Worm (Caenorhabditis elegans) whole organism, mixed stage, embryonic: ENCODE data around the gene str-228.

ENCODE experiments used
- M03D4.4 ChIP-seq: sonication (generic microtip); optimal IDR thresholded peaks from 2 replicates; lab custom pipeline; 2017; ENCODE audit warnings: mild to moderate bottlenecking, missing genetic modification characterization, missing compliant biosample characterization
- blmp-1 ChIP-seq: fragments of 150-350 bp; optimal IDR thresholded peaks from 2 replicates; lab custom pipeline; 2014; ENCODE audit warnings: missing biosample characterization, missing genetic modification characterization
- ceh-39 ChIP-seq: fragments of 150-350 bp; optimal IDR thresholded peaks from 2 replicates; lab custom pipeline; 2014; ENCODE audit warnings: missing biosample characterization, missing genetic modification characterization
- ces-1 ChIP-seq: fragments of 150-350 bp; optimal IDR thresholded peaks from 2 replicates; lab custom pipeline; 2014; ENCODE audit warnings: missing biosample characterization, missing genetic modification reagents, missing genetic modification characterization
- elt-1 ChIP-seq: sonication (generic microtip); optimal IDR thresholded peaks from 2 replicates; lab custom pipeline; 2017; ENCODE audit warnings: missing genetic modification characterization, mild to moderate bottlenecking, missing compliant biosample characterization, antibody characterized with exemption, moderate library complexity, borderline replicate concordance; ENCODE audit not compliant: insufficient read depth
- elt-3 ChIP-seq: fragments of 150-350 bp; optimal IDR thresholded peaks from 2 replicates; lab custom pipeline; 2014; ENCODE audit warnings: missing biosample characterization, missing genetic modification characterization
- mls-2 ChIP-seq: sonication (generic microtip); optimal IDR thresholded peaks from 2 replicates; lab custom pipeline; 2016; ENCODE audit warnings: mild to moderate bottlenecking, missing genetic modification characterization, moderate library complexity, missing compliant biosample characterization
- nhr-12 ChIP-seq: fragments of 150-350 bp; optimal IDR thresholded peaks from 2 replicates; lab custom pipeline; 2014; ENCODE audit warnings: missing biosample characterization, missing genetic modification characterization
- nhr-76 ChIP-seq: sonication (generic microtip); optimal IDR thresholded peaks from 2 replicates; lab custom pipeline; 2017; ENCODE audit warnings: missing biosample characterization, missing genetic modification characterization
- tbx-8 ChIP-seq: fragments of 200-800 bp; sonication (Bioruptor generic); optimal IDR thresholded peaks from 2 replicates; lab custom pipeline; 2018; ENCODE audit warnings: mild to moderate bottlenecking, missing genetic modification characterization, moderate library complexity, missing compliant biosample characterization
- unc-62 ChIP-seq: fragments of 150-350 bp; optimal IDR thresholded peaks from 2 replicates; lab custom pipeline; 2014; ENCODE audit warnings: missing biosample characterization, missing genetic modification reagents, missing genetic modification characterization

ce11 chrV:3482550-3483002 is 27.4 kb upstream of the str-228 start, which contains the start of gene lys-7:
- TF ChIP-seq elt-3 = no peak
- no peak for TF ChIP-seq unc-62
- TF ChIP-seq blmp-1 = no peak
- no peak for TF ChIP-seq ces-1
- TF ChIP-seq ceh-39 (tag; lab: Kevin White, UChicago) = no peak
- TF ChIP-seq tbx-8 = no peak
- no peak for TF ChIP-seq elt-1 (tag; lab: Kevin White, UChicago)
- TF ChIP-seq nhr-12 = no peak
- no peak for TF ChIP-seq M03D4.4 (tag; lab: Kevin White, UChicago)
- TF ChIP-seq nhr-76 = no peak
- no peak for TF ChIP-seq mls-2 (tag; lab: Kevin White, UChicago)
